Fruit fly (Drosophila melanogaster): Measurements from ENCODE around the gene CG31522.

The CG31522 gene

dm6 chr3R:4399810-4400496 lies 62.7 kb downstream of the CG31522 start (continued):
- TF ChIP-seq CG10979 (tag; optimal IDR thresholded peaks at IDR 0.05) (no peak), CG3281 (GFP tag; optimal IDR thresholded peaks at IDR 0.05) (no peak), CG17802 (tag; optimal IDR thresholded peaks at IDR 0.05) (peak; percentile 98), CG42726 (GFP tag; IDR thresholded peaks at IDR 0.05; ENCODE audit: partially characterized antibody) (0 out of 2 replicates have a peak, but pooled peaks have one; percentile 44), Adf1 (GFP tag; IDR thresholded peaks at IDR 0.05) (no peak), kni (GFP tag; optimal IDR thresholded peaks at IDR 0.05) (no peak), ind (GFP tag; optimal IDR thresholded peaks at IDR 0.05) (peak; percentile 18), CG3407 (GFP tag; optimal IDR thresholded peaks at IDR 0.05) (no peak), unc-4 (GFP tag; IDR thresholded peaks at IDR 0.05; ENCODE audit: partially characterized antibody) (peak; percentile 24; the same call in 1 of the 2 replicates), CG8290 (GFP tag; optimal IDR thresholded peaks at IDR 0.05) (no peak), CG8290 (tag; optimal IDR thresholded peaks at IDR 0.05) (no peak), mld (GFP tag; IDR thresholded peaks at IDR 0.05; ENCODE audit: partially characterized antibody) (no peak), prd (optimal IDR thresholded peaks at IDR 0.05) (no peak), prd (GFP tag; IDR thresholded peaks at IDR 0.05) (peak; percentile 48; the same call in 2 of the 3 replicates), CG12104 (GFP tag; optimal IDR thresholded peaks at IDR 0.05) (no peak), Atf3 (GFP tag; optimal IDR thresholded peaks at IDR 0.05) (no peak), CG11504 (tag; optimal IDR thresholded peaks at IDR 0.05) (no peak), toy (GFP tag; IDR thresholded peaks at IDR 0.05) (no peak), CG7839 (tag; optimal IDR thresholded peaks at IDR 0.05) (peak; percentile 45), z (GFP tag; IDR thresholded peaks at IDR 0.05) (no peak), CG12236 (GFP tag; optimal IDR thresholded peaks at IDR 0.05) (no peak), CG5180 (GFP tag; optimal IDR thresholded peaks at IDR 0.05) (no peak), Max (GFP tag; optimal IDR thresholded peaks at IDR 0.05) (no peak), nau (GFP tag; optimal IDR thresholded peaks at IDR 0.05) (no peak), az2 (GFP tag; optimal IDR thresholded peaks at IDR 0.05) (no peak), CG6272 (GFP tag; IDR thresholded peaks at IDR 0.05) (no peak; the same call in 1 of the 2 replicates), dysf (GFP tag; IDR thresholded peaks at IDR 0.05) (no peak), TFAM (GFP tag; optimal IDR thresholded peaks at IDR 0.05) (no peak), ttk (GFP tag; IDR thresholded peaks at IDR 0.05) (no peak), CG4328 (GFP tag; optimal IDR thresholded peaks at IDR 0.05) (no peak), CG13123 (GFP tag; optimal IDR thresholded peaks at IDR 0.05) (no peak), CG5245 (GFP tag; optimal IDR thresholded peaks at IDR 0.05) (no peak), GATAe (GFP tag; conservative IDR thresholded peaks at IDR 0.05) (no peak), pum (GFP tag; optimal IDR thresholded peaks at IDR 0.05) (no peak), Atf6 (GFP tag; IDR thresholded peaks at IDR 0.05) (no peak), CG9727 (GFP tag; optimal IDR thresholded peaks at IDR 0.05) (peak; percentile 31), trh (GFP tag; optimal IDR thresholded peaks at IDR 0.05) (no peak), ase (GFP tag; IDR thresholded peaks at IDR 0.05) (no peak), CG2120 (GFP tag; optimal IDR thresholded peaks at IDR 0.05) (peak; percentile 26), Asciz (GFP tag; optimal IDR thresholded peaks at IDR 0.05) (no peak), bab2 (GFP tag; optimal IDR thresholded peaks at IDR 0.05) (no peak), B-H1 (GFP tag; IDR thresholded peaks at IDR 0.05) (no peak), H15 (GFP tag; IDR thresholded peaks at IDR 0.05) (no peak), CG11695 (GFP tag; IDR thresholded peaks at IDR 0.05) (no peak), CG5953 (GFP tag; IDR thresholded peaks at IDR 0.05) (no peak), Ravus (GFP tag; IDR thresholded peaks at IDR 0.05) (no peak), jing (GFP tag; optimal IDR thresholded peaks at IDR 0.05) (no peak), ems (GFP tag; optimal IDR thresholded peaks at IDR 0.05) (no peak), Oaz (GFP tag; IDR thresholded peaks at IDR 0.05) (no peak), Hr51 (GFP tag; optimal IDR thresholded peaks at IDR 0.05) (no peak), CG1024 (GFP tag; IDR thresholded peaks at IDR 0.05) (peak; percentile 96)
